Worm (Caenorhabditis elegans) whole organism, L1 larva: ENCODE measurements around the gene C03G5.14.

Source experiments
- C04F5.9 ChIP-seq: sonication (generic microtip); optimal IDR thresholded peaks from 2 replicates; lab custom pipeline; 2016; ENCODE audit warnings: missing genetic modification characterization, missing compliant biosample characterization
- C34B4.2 ChIP-seq: sonication (generic microtip); optimal IDR thresholded peaks from 2 replicates; lab custom pipeline; 2017; ENCODE audit warnings: mild to moderate bottlenecking, missing genetic modification characterization, missing compliant biosample characterization
- F16B12.6 ChIP-seq: fragments of 150-350 bp; optimal IDR thresholded peaks from 2 replicates; lab custom pipeline; 2014; ENCODE audit warnings: missing biosample characterization, missing genetic modification characterization
- aha-1 ChIP-seq: fragments of 150-350 bp; optimal IDR thresholded peaks from 2 replicates; lab custom pipeline; 2014; ENCODE audit warnings: missing biosample characterization, missing genetic modification characterization
- alr-1 ChIP-seq: fragments of 200-800 bp; sonication (Bioruptor generic); optimal IDR thresholded peaks from 2 replicates; lab custom pipeline; 2018; ENCODE audit warnings: borderline replicate concordance, mild to moderate bottlenecking, missing genetic modification characterization, missing compliant biosample characterization
- blmp-1 ChIP-seq: fragments of 150-350 bp; optimal IDR thresholded peaks from 2 replicates; lab custom pipeline; 2014; ENCODE audit warnings: missing biosample characterization, missing genetic modification characterization
- ceh-63 ChIP-seq: fragments of 200-800 bp; sonication (Bioruptor generic); optimal IDR thresholded peaks from 2 replicates; lab custom pipeline; 2018; ENCODE audit warnings: mild to moderate bottlenecking, missing genetic modification characterization, missing compliant biosample characterization
- ceh-8 ChIP-seq: fragments of 200-800 bp; sonication (Bioruptor generic); optimal IDR thresholded peaks from 2 replicates; lab custom pipeline; 2018; ENCODE audit warnings: mild to moderate bottlenecking, missing genetic modification characterization, moderate library complexity, missing compliant biosample characterization
- ceh-88 ChIP-seq: fragments of 200-800 bp; sonication (Bioruptor generic); IDR thresholded peaks from 2 replicates; pipeline ENCODE4 v1.3.6; 2022; ENCODE audit warnings: missing genetic modification characterization, missing compliant biosample characterization
- ceh-90 ChIP-seq: sonication (generic microtip); optimal IDR thresholded peaks from 2 replicates; lab custom pipeline; 2016; ENCODE audit warnings: missing genetic modification characterization, missing compliant biosample characterization
- dpl-1 ChIP-seq, 3 experiments: fragments of 150-350 bp in 2 of 3; sonication (generic microtip) in 1 of 3; optimal IDR thresholded peaks; 2 replicates each; lab custom pipeline; 2014 to 2017; ENCODE audit warnings: missing biosample characterization in 3 of 3, missing genetic modification characterization in 3 of 3, missing genetic modification reagents in 3 of 3
- dsc-1 ChIP-seq: sonication (generic microtip); optimal IDR thresholded peaks from 2 replicates; lab custom pipeline; 2016; ENCODE audit warnings: mild to moderate bottlenecking, missing genetic modification characterization, missing compliant biosample characterization
- egl-13 ChIP-seq: sonication (generic microtip); optimal IDR thresholded peaks from 2 replicates; lab custom pipeline; 2016; ENCODE audit warnings: missing genotype, missing genetic modification reagents, missing genetic modification characterization, missing compliant biosample characterization
- egl-27 ChIP-seq, 2 experiments: fragments of 150-350 bp in 1 of 2; sonication (generic microtip); optimal IDR thresholded peaks; 3 replicates each; lab custom pipeline; 2017 to 2018; ENCODE audit warnings: missing biosample characterization in 2 of 2, missing genetic modification characterization in 2 of 2, missing genetic modification reagents in 2 of 2
- elt-2 ChIP-seq: sonication (generic microtip); optimal IDR thresholded peaks from 2 replicates; lab custom pipeline; 2016; ENCODE audit warnings: missing genetic modification characterization, mild to moderate bottlenecking, inconsistent platforms, missing compliant biosample characterization, missing genetic modification reagents
- elt-3 ChIP-seq, 6 experiments: fragments of 150-350 bp in 1 of 6; sonication (generic microtip); optimal IDR thresholded peaks; 2 replicates each; lab custom pipeline; 2017 to 2018; ENCODE audit warnings: missing biosample characterization in 6 of 6, missing genetic modification characterization in 6 of 6, inconsistent platforms in 1 of 6
- fkh-10 ChIP-seq: sonication (generic microtip); optimal IDR thresholded peaks from 2 replicates; lab custom pipeline; 2017; ENCODE audit warnings: missing biosample characterization, missing genetic modification reagents, missing genetic modification characterization
- fkh-8 ChIP-seq: sonication (generic microtip); optimal IDR thresholded peaks from 2 replicates; lab custom pipeline; 2016; ENCODE audit warnings: mild to moderate bottlenecking, missing genetic modification characterization, missing compliant biosample characterization
- fos-1 ChIP-seq: fragments of 150-350 bp; optimal IDR thresholded peaks from 2 replicates; lab custom pipeline; 2014; ENCODE audit warnings: missing biosample characterization, missing genetic modification characterization
- hlh-17 ChIP-seq: fragments of 200-800 bp; sonication (Bioruptor generic); optimal IDR thresholded peaks from 2 replicates; lab custom pipeline; 2018; ENCODE audit warnings: missing genetic modification characterization, mild to moderate bottlenecking, missing compliant biosample characterization, moderate library complexity, borderline replicate concordance
- hlh-4 ChIP-seq: sonication (generic microtip); optimal IDR thresholded peaks from 2 replicates; lab custom pipeline; 2016; ENCODE audit warnings: mild to moderate bottlenecking, missing genetic modification characterization, missing compliant biosample characterization
- isw-1 ChIP-seq: fragments of 200-800 bp; sonication (Bioruptor generic); IDR thresholded peaks from 2 replicates; pipeline ENCODE4 v1.3.6; 2022; ENCODE audit warnings: missing genetic modification characterization, missing compliant biosample characterization
- lin-13 ChIP-seq: fragments of 150-350 bp; optimal IDR thresholded peaks from 2 replicates; lab custom pipeline; 2014; ENCODE audit warnings: missing biosample characterization, missing genetic modification reagents, missing genetic modification characterization
- lin-15B ChIP-seq: fragments of 150-350 bp; sonication (generic microtip); optimal IDR thresholded peaks from 3 replicates; lab custom pipeline; 2014; ENCODE audit warnings: missing biosample characterization, missing genetic modification characterization
- lir-3 ChIP-seq: sonication (generic microtip); optimal IDR thresholded peaks from 2 replicates; lab custom pipeline; 2016; ENCODE audit warnings: mild to moderate bottlenecking, missing genetic modification characterization, moderate library complexity, missing compliant biosample characterization; ENCODE audit not compliant: poor library complexity
- lsy-2 ChIP-seq, 2 experiments: fragments of 150-350 bp; optimal IDR thresholded peaks; 2 replicates each; lab custom pipeline; 2014; ENCODE audit warnings: missing biosample characterization in 2 of 2, missing genetic modification characterization in 2 of 2
- mab-9 ChIP-seq: fragments of 200-800 bp; sonication (Bioruptor generic); IDR thresholded peaks from 2 replicates; pipeline ENCODE4 v1.3.6; 2022; ENCODE audit warnings: missing genetic modification reagents, missing genetic modification characterization, missing compliant biosample characterization
- mdl-1 ChIP-seq, 2 experiments: fragments of 150-350 bp; optimal IDR thresholded peaks; 2 replicates each; lab custom pipeline; 2014 to 2017; ENCODE audit warnings: missing biosample characterization in 2 of 2, missing genetic modification characterization in 2 of 2, inconsistent platforms in 1 of 2
- mef-2 ChIP-seq: fragments of 150-350 bp; optimal IDR thresholded peaks from 2 replicates; lab custom pipeline; 2014; ENCODE audit warnings: missing biosample characterization, missing genetic modification characterization
- mep-1 ChIP-seq: fragments of 150-350 bp; optimal IDR thresholded peaks from 2 replicates; lab custom pipeline; 2014; ENCODE audit warnings: missing biosample characterization, missing genetic modification characterization
- nhr-11 ChIP-seq: fragments of 150-350 bp; optimal IDR thresholded peaks from 2 replicates; lab custom pipeline; 2014; ENCODE audit warnings: missing biosample characterization, missing genetic modification characterization
- nhr-12 ChIP-seq: sonication (generic microtip); optimal IDR thresholded peaks from 2 replicates; lab custom pipeline; 2017; ENCODE audit warnings: missing biosample characterization, missing genetic modification characterization
- nhr-19 ChIP-seq: fragments of 200-800 bp; sonication (Bioruptor generic); conservative IDR thresholded peaks from 2 replicates; pipeline ENCODE4 v1.3.6; 2022; ENCODE audit warnings: missing genetic modification characterization, missing compliant biosample characterization
- nhr-20 ChIP-seq: sonication (generic microtip); optimal IDR thresholded peaks from 2 replicates; lab custom pipeline; 2016; ENCODE audit warnings: mild to moderate bottlenecking, missing genetic modification characterization, missing compliant biosample characterization
- nhr-237 ChIP-seq: fragments of 150-350 bp; optimal IDR thresholded peaks from 2 replicates; lab custom pipeline; 2014; ENCODE audit warnings: missing biosample characterization, missing genetic modification characterization
- nhr-77 ChIP-seq: fragments of 150-350 bp; optimal IDR thresholded peaks from 2 replicates; lab custom pipeline; 2014; ENCODE audit warnings: missing biosample characterization, missing genetic modification characterization
- nhr-84 ChIP-seq: sonication (generic microtip); optimal IDR thresholded peaks from 2 replicates; lab custom pipeline; 2017; ENCODE audit warnings: missing biosample characterization, missing genetic modification characterization
- nhr-90 ChIP-seq: sonication (generic microtip); optimal IDR thresholded peaks from 2 replicates; lab custom pipeline; 2016; ENCODE audit warnings: mild to moderate bottlenecking, missing genetic modification characterization, missing compliant biosample characterization; ENCODE audit not compliant: poor library complexity
- pag-3 ChIP-seq: sonication (generic microtip); optimal IDR thresholded peaks from 2 replicates; lab custom pipeline; 2017; ENCODE audit warnings: missing genetic modification characterization, mild to moderate bottlenecking, missing compliant biosample characterization, antibody characterized with exemption, borderline replicate concordance; ENCODE audit not compliant: insufficient read depth
- rnt-1 ChIP-seq: sonication (generic microtip); optimal IDR thresholded peaks from 2 replicates; lab custom pipeline; 2016; ENCODE audit warnings: mild to moderate bottlenecking, missing genetic modification characterization, moderate library complexity, missing compliant biosample characterization
- snu-23 ChIP-seq: sonication (generic microtip); optimal IDR thresholded peaks from 2 replicates; lab custom pipeline; 2016; ENCODE audit warnings: missing genetic modification characterization, missing compliant biosample characterization
- sptf-1 ChIP-seq: fragments of 150-350 bp; optimal IDR thresholded peaks from 2 replicates; lab custom pipeline; 2014; ENCODE audit warnings: missing biosample characterization, missing genetic modification characterization
- tbx-2 ChIP-seq: sonication (generic microtip); optimal IDR thresholded peaks from 2 replicates; lab custom pipeline; 2016; ENCODE audit warnings: missing genetic modification characterization, missing compliant biosample characterization
- tlp-1 ChIP-seq: fragments of 150-350 bp; optimal IDR thresholded peaks from 2 replicates; lab custom pipeline; 2014; ENCODE audit warnings: missing biosample characterization, missing genetic modification characterization
- unc-130 ChIP-seq: fragments of 150-350 bp; optimal IDR thresholded peaks from 2 replicates; lab custom pipeline; 2017; ENCODE audit warnings: missing biosample characterization, missing genetic modification characterization, inconsistent platforms
- unc-30 ChIP-seq: sonication (generic microtip); optimal IDR thresholded peaks from 2 replicates; lab custom pipeline; 2017; ENCODE audit warnings: missing biosample characterization, missing genetic modification characterization
- unc-62 ChIP-seq: fragments of 150-350 bp; optimal IDR thresholded peaks from 2 replicates; lab custom pipeline; 2014; ENCODE audit warnings: missing biosample characterization, missing genetic modification reagents, missing genetic modification characterization
- unc-98 ChIP-seq: fragments of 200-800 bp; sonication (Bioruptor generic); IDR thresholded peaks from 2 replicates; pipeline ENCODE4 v1.3.6; 2022; ENCODE audit warnings: missing genetic modification characterization, missing compliant biosample characterization
- zag-1 ChIP-seq: fragments of 150-350 bp; optimal IDR thresholded peaks from 2 replicates; lab custom pipeline; 2014; ENCODE audit warnings: missing biosample characterization, missing genetic modification characterization
- ztf-11 ChIP-seq, 2 experiments: sonication (generic microtip); optimal IDR thresholded peaks; 2 replicates each; lab custom pipeline; 2016 to 2017; ENCODE audit warnings: missing genetic modification characterization in 2 of 2, missing biosample characterization in 1 of 2, missing compliant biosample characterization in 1 of 2
- ztf-4 ChIP-seq: fragments of 150-350 bp; optimal IDR thresholded peaks from 2 replicates; lab custom pipeline; 2014; ENCODE audit warnings: missing biosample characterization, missing genetic modification characterization

Gene C03G5.14

DNA sequence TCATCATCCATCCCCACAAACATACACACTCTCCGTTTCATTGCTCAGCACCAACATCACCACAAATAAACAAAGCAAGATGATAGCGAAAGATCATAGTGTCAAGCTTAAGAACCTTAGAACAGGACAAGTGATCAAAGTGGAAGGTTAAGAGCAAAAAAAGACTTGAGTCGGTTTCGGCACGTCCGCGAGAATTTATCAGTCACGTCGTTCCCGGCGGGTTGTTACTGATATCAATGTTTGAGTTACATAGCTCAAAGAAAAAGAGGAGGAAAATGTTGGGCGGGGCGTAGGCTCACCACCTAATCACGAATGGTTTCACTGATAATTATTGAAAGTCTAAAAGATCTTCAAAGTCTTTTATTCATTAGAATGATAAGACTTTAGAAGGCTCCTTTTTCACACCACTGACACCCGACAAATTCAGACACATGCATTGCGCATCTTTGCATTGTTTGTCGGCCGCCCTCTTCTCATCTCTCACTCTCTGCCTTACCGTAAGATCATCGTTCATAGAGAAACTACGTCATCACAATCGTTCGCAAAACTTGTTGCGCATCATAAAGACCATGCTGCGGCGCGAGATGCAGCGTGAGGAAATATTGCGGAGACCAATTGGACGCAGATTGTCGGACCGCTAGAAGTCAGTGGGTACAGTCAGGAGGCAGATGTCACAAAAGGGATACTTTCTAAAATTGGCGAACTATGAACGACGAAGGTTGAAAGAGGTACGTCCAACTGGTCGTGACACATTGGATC lies 44.5 kb upstream of the C03G5.14 start (continued):
- TF ChIP-seq mdl-1 (tag; optimal IDR thresholded peaks at IDR 0.05; lab: Kevin White, UChicago) (peak; percentile 1 to 81), dsc-1 (tag; lab: Kevin White, UChicago) (no peak), tlp-1 (tag; lab: Kevin White, UChicago) (no peak), mep-1 (tag; lab: Kevin White, UChicago) (peak; percentile 59), alr-1 (tag; lab: Kevin White, UChicago) (no peak), tbx-2 (tag; lab: Kevin White, UChicago) (peak; percentile 89), nhr-19 (peak; percentile 81), rnt-1 (tag; lab: Kevin White, UChicago) (no peak), mab-9 (GFP tag; lab: Robert Waterston, UW) (no peak), F16B12.6 (tag; lab: Kevin White, UChicago) (no peak), ceh-63 (GFP tag; lab: Kevin White, UChicago) (no peak), elt-2 (peak; percentile 26), hlh-17 (GFP tag; lab: Kevin White, UChicago) (no peak), mef-2 (tag; lab: Kevin White, UChicago) (no peak), lir-3 (tag; lab: Kevin White, UChicago) (peak; percentile 46), ztf-11 (tag; optimal IDR thresholded peaks at IDR 0.05; lab: Kevin White, UChicago) (no peak), ceh-8 (GFP tag; lab: Kevin White, UChicago) (no peak), elt-3 (tag; optimal IDR thresholded peaks at IDR 0.05; lab: Kevin White, UChicago) (peak; percentile 42 to 94 (median 75)), zag-1 (tag; lab: Kevin White, UChicago) (no peak), hlh-4 (tag; lab: Kevin White, UChicago) (no peak), ceh-88 (GFP tag; lab: Robert Waterston, UW) (no peak; the same call in 1 of the 2 replicates), C04F5.9 (tag; lab: Kevin White, UChicago) (peak; percentile 22), nhr-20 (tag; lab: Kevin White, UChicago) (peak; percentile 98), lsy-2 (tag; optimal IDR thresholded peaks at IDR 0.05; lab: Kevin White, UChicago) (peak; percentile 65 to 91), ztf-4 (tag; lab: Kevin White, UChicago) (peak; percentile 78), sptf-1 (tag; lab: Kevin White, UChicago) (no peak), lin-13 (GFP tag; lab: Kevin White, UChicago) (peak; percentile 58), nhr-90 (tag; lab: Kevin White, UChicago) (peak; percentile 87), egl-27 (tag; optimal IDR thresholded peaks at IDR 0.05; lab: Kevin White, UChicago) (peak; percentile 76 to 77), pag-3 (tag; lab: Kevin White, UChicago) (no peak), ceh-90 (tag; lab: Kevin White, UChicago) (no peak), unc-98 (GFP tag; lab: Robert Waterston, UW) (no peak), nhr-12 (no peak), nhr-237 (peak; percentile 42), lin-15B (tag; lab: Kevin White, UChicago) (no peak), blmp-1 (tag; lab: Kevin White, UChicago) (peak; percentile 95), fos-1 (tag; lab: Kevin White, UChicago) (peak; percentile 13), snu-23 (GFP tag; lab: Kevin White, UChicago) (peak; percentile 91), unc-30 (tag; lab: Kevin White, UChicago) (no peak), unc-62 (GFP tag; lab: Kevin White, UChicago) (no peak), egl-13 (no peak), isw-1 (GFP tag; lab: Robert Waterston, UW) (no peak), fkh-10 (no peak), nhr-84 (tag; lab: Kevin White, UChicago) (no peak), nhr-77 (tag; lab: Kevin White, UChicago) (peak; percentile 50), fkh-8 (tag; lab: Kevin White, UChicago) (no peak), C34B4.2 (tag; lab: Kevin White, UChicago) (no peak), nhr-11 (tag; lab: Kevin White, UChicago) (peak; percentile 21), unc-130 (tag; lab: Kevin White, UChicago) (peak; percentile 49), aha-1 (tag; lab: Kevin White, UChicago) (no peak), dpl-1 (GFP tag; optimal IDR thresholded peaks at IDR 0.05; lab: Kevin White, UChicago) (peak in 2 of 3 experiments; percentile 7 to 35)
